Worm (Caenorhabditis elegans): ENCODE measurements around the gene knl-3.
A peak's percentile ranks its signal among the peaks of the same experiment; 100 is the strongest.

The knl-3 gene

ce11 chrV:1875497-1875988 lies 6.5 kb downstream of the knl-3 start:
- TF ChIP-seq flt-1 (GFP tag; IDR thresholded peaks at IDR 0.05) (no peak), klf-2 (GFP tag; conservative IDR thresholded peaks at IDR 0.05) (0 out of 2 replicates have a peak, but pooled peaks have one; percentile 49)

ce11 chrV:1878030-1878429 lies 9.0 kb downstream of the knl-3 start:
- no peak for TF ChIP-seq klf-2 (GFP tag; conservative IDR thresholded peaks at IDR 0.05)
- TF ChIP-seq ref-1 (GFP tag; conservative IDR thresholded peaks at IDR 0.05): no peak
- no peak for TF ChIP-seq T22C8.4 (GFP tag; IDR thresholded peaks at IDR 0.05)
- no peak for TF ChIP-seq med-1 (GFP tag; optimal IDR thresholded peaks at IDR 0.05; ENCODE audit: insufficient read depth)

- TF ChIP-seq klf-2 (GFP tag; conservative IDR thresholded peaks at IDR 0.05) (no peak), med-1 (GFP tag; optimal IDR thresholded peaks at IDR 0.05; ENCODE audit: insufficient read depth) (no peak), T22C8.4 (GFP tag; IDR thresholded peaks at IDR 0.05) (no peak), tab-1 (GFP tag; IDR thresholded peaks at IDR 0.05) (no peak), cog-1 (tag; optimal IDR thresholded peaks at IDR 0.05) (no peak), flt-1 (GFP tag; IDR thresholded peaks at IDR 0.05) (no peak), ztf-29 (GFP tag; IDR thresholded peaks at IDR 0.05) (no peak), ztf-23 (GFP tag; IDR thresholded peaks at IDR 0.05) (no peak), ref-1 (GFP tag; conservative IDR thresholded peaks at IDR 0.05) (no peak)
These were observed 14.1 kb downstream of the knl-3 start for ce11 chrV:1883131-1883530.

- no peak for TF ChIP-seq ztf-23 (GFP tag; IDR thresholded peaks at IDR 0.05)
- TF ChIP-seq tab-1 (GFP tag; IDR thresholded peaks at IDR 0.05): no peak
- TF ChIP-seq ztf-29 (GFP tag; IDR thresholded peaks at IDR 0.05): no peak
- TF ChIP-seq T22C8.4 (GFP tag; IDR thresholded peaks at IDR 0.05): no peak
- TF ChIP-seq med-1 (GFP tag; optimal IDR thresholded peaks at IDR 0.05; ENCODE audit: insufficient read depth): no peak
- TF ChIP-seq flt-1 (GFP tag; IDR thresholded peaks at IDR 0.05): no peak
- no peak for TF ChIP-seq ref-1 (GFP tag; conservative IDR thresholded peaks at IDR 0.05)
These were observed 18.0 kb downstream of the knl-3 start for ce11 chrV:1886997-1887396.

ce11 chrV:1888299-1888698 lies 19.3 kb downstream of the knl-3 start:
- TF ChIP-seq tab-1 (GFP tag; IDR thresholded peaks at IDR 0.05): no peak
- TF ChIP-seq cog-1 (tag; optimal IDR thresholded peaks at IDR 0.05): no peak
- TF ChIP-seq flt-1 (GFP tag; IDR thresholded peaks at IDR 0.05): no peak
- no peak for TF ChIP-seq ref-1 (GFP tag; conservative IDR thresholded peaks at IDR 0.05)
- no peak for TF ChIP-seq ztf-29 (GFP tag; IDR thresholded peaks at IDR 0.05)
- TF ChIP-seq ztf-23 (GFP tag; IDR thresholded peaks at IDR 0.05): no peak
- no peak for TF ChIP-seq klf-2 (GFP tag; conservative IDR thresholded peaks at IDR 0.05)
- no peak for TF ChIP-seq T22C8.4 (GFP tag; IDR thresholded peaks at IDR 0.05)
- TF ChIP-seq med-1 (GFP tag; optimal IDR thresholded peaks at IDR 0.05; ENCODE audit: insufficient read depth): no peak

ce11 chrV:1889996-1890395 lies 21.0 kb downstream of the knl-3 start:
- TF ChIP-seq tab-1 (GFP tag; IDR thresholded peaks at IDR 0.05) (no peak), ztf-29 (GFP tag; IDR thresholded peaks at IDR 0.05) (no peak), med-1 (GFP tag; optimal IDR thresholded peaks at IDR 0.05; ENCODE audit: insufficient read depth) (no peak), T22C8.4 (GFP tag; IDR thresholded peaks at IDR 0.05) (no peak), flt-1 (GFP tag; IDR thresholded peaks at IDR 0.05) (no peak), cog-1 (tag; optimal IDR thresholded peaks at IDR 0.05) (no peak), klf-2 (GFP tag; conservative IDR thresholded peaks at IDR 0.05) (no peak), ref-1 (GFP tag; conservative IDR thresholded peaks at IDR 0.05) (no peak), ztf-23 (GFP tag; IDR thresholded peaks at IDR 0.05) (no peak)

- TF ChIP-seq cog-1 (tag; optimal IDR thresholded peaks at IDR 0.05): peak; percentile 13
- no peak for TF ChIP-seq klf-2 (GFP tag; conservative IDR thresholded peaks at IDR 0.05)
These were observed 23.7 kb downstream of the knl-3 start, which contains the start of gene zig-11 for ce11 chrV:1892567-1893277. Gene zig-11, minus strand, starts transcription at chrV:1892939.

- TF ChIP-seq ztf-29 (GFP tag; IDR thresholded peaks at IDR 0.05) (no peak), med-1 (GFP tag; optimal IDR thresholded peaks at IDR 0.05; ENCODE audit: insufficient read depth) (no peak), tab-1 (GFP tag; IDR thresholded peaks at IDR 0.05) (no peak), ztf-23 (GFP tag; IDR thresholded peaks at IDR 0.05) (no peak), ref-1 (GFP tag; conservative IDR thresholded peaks at IDR 0.05) (no peak), klf-2 (GFP tag; conservative IDR thresholded peaks at IDR 0.05) (no peak), flt-1 (GFP tag; IDR thresholded peaks at IDR 0.05) (no peak), T22C8.4 (GFP tag; IDR thresholded peaks at IDR 0.05) (no peak), cog-1 (tag; optimal IDR thresholded peaks at IDR 0.05) (no peak)
These were observed 26.5 kb downstream of the knl-3 start, which contains the start of gene nphp-2 for ce11 chrV:1895483-1895882. Gene nphp-2, plus strand, starts transcription at chrV:1895783.

- no peak for TF ChIP-seq ztf-29 (GFP tag; IDR thresholded peaks at IDR 0.05)
- no peak for TF ChIP-seq ref-1 (GFP tag; conservative IDR thresholded peaks at IDR 0.05)
- no peak for TF ChIP-seq klf-2 (GFP tag; conservative IDR thresholded peaks at IDR 0.05)
- TF ChIP-seq tab-1 (GFP tag; IDR thresholded peaks at IDR 0.05): no peak
- no peak for TF ChIP-seq flt-1 (GFP tag; IDR thresholded peaks at IDR 0.05)
- TF ChIP-seq med-1 (GFP tag; optimal IDR thresholded peaks at IDR 0.05; ENCODE audit: insufficient read depth): no peak
- TF ChIP-seq T22C8.4 (GFP tag; IDR thresholded peaks at IDR 0.05): no peak
- no peak for TF ChIP-seq ztf-23 (GFP tag; IDR thresholded peaks at IDR 0.05)
- no peak for TF ChIP-seq cog-1 (tag; optimal IDR thresholded peaks at IDR 0.05)
These were observed 38.3 kb downstream of the knl-3 start, which contains the start of gene Y32G9A.5 for ce11 chrV:1907350-1907749. Gene Y32G9A.5, plus strand, starts transcription at chrV:1907650.

ce11 chrV:1908542-1908941 lies 39.5 kb downstream of the knl-3 start, which contains the start of gene srp-3:
Gene srp-3, plus strand, starts transcription at chrV:1908842.
- no peak for TF ChIP-seq tab-1 (GFP tag; IDR thresholded peaks at IDR 0.05)
- no peak for TF ChIP-seq ztf-23 (GFP tag; IDR thresholded peaks at IDR 0.05)
- no peak for TF ChIP-seq flt-1 (GFP tag; IDR thresholded peaks at IDR 0.05)
- TF ChIP-seq klf-2 (GFP tag; conservative IDR thresholded peaks at IDR 0.05): no peak
- no peak for TF ChIP-seq ref-1 (GFP tag; conservative IDR thresholded peaks at IDR 0.05)

All from whole organism, midembryonic.